Worm (Caenorhabditis elegans): ENCODE results near the gene M02D8.2.

ce11 chrX:8786687-8787086 is 47.2 kb downstream of the M02D8.2 start:
- no peak for TF ChIP-seq T20F7.1 (GFP tag; optimal IDR thresholded peaks at IDR 0.05)
- no peak for TF ChIP-seq lir-3 (tag; optimal IDR thresholded peaks at IDR 0.05)
- TF ChIP-seq fos-1 (tag; optimal IDR thresholded peaks at IDR 0.05): no peak
- TF ChIP-seq saeg-2 (GFP tag; IDR thresholded peaks at IDR 0.05): no peak
- no peak for TF ChIP-seq unc-39 (tag; optimal IDR thresholded peaks at IDR 0.05)
- TF ChIP-seq ceh-32 (tag; optimal IDR thresholded peaks at IDR 0.05; ENCODE audit: poor library complexity): no peak
